Fruit fly (Drosophila melanogaster) whole organism, embryonic: ENCODE results near the gene AlaRS-m.

ENCODE experiments used
- BEAF-32 ChIP-seq: fragments of 200-800 bp; sonication (Bioruptor generic); optimal IDR thresholded peaks from 3 replicates; lab custom pipeline; 2017; ENCODE audit warnings: missing biosample characterization, missing genetic modification characterization, mild to moderate bottlenecking, moderate library complexity, missing genetic modification reagents
- CG13287 ChIP-seq: fragments of 200-800 bp; sonication (Bioruptor generic); IDR thresholded peaks from 2 replicates; pipeline ENCODE4 v1.3.6; 2022; ENCODE audit warnings: missing biosample characterization, missing genetic modification characterization; ENCODE audit not compliant: partially characterized antibody
- CG13624 ChIP-seq: fragments of 200-800 bp; sonication (Bioruptor generic); optimal IDR thresholded peaks from 2 replicates; lab custom pipeline; 2016; ENCODE audit warnings: missing biosample characterization, missing genetic modification characterization
- CG14710 ChIP-seq: fragments of 200-800 bp; sonication (Bioruptor generic); optimal IDR thresholded peaks from 3 replicates; lab custom pipeline; 2019; ENCODE audit warnings: missing biosample characterization, mild to moderate bottlenecking, missing genetic modification characterization, moderate library complexity
- CG14860 ChIP-seq: fragments of 200-800 bp; sonication (Bioruptor generic); IDR thresholded peaks from 3 replicates; pipeline ENCODE4 v1.3.6; 2022; ENCODE audit warnings: missing biosample characterization, missing genetic modification characterization; ENCODE audit not compliant: partially characterized antibody
- CG14965 ChIP-seq: fragments of 200-800 bp; sonication (Bioruptor generic); optimal IDR thresholded peaks from 2 replicates; lab custom pipeline; 2016; ENCODE audit warnings: missing biosample characterization, missing genetic modification characterization, borderline replicate concordance
- CG17328 ChIP-seq: fragments of 200-800 bp; sonication (Bioruptor generic); IDR thresholded peaks from 2 replicates; pipeline ENCODE4 v1.3.6; 2022; ENCODE audit warnings: missing biosample characterization, missing genetic modification characterization
- CG17829 ChIP-seq: fragments of 200-800 bp; optimal IDR thresholded peaks from 2 replicates; lab custom pipeline; 2019; ENCODE audit warnings: missing biosample characterization, mild to moderate bottlenecking, missing genetic modification characterization, moderate library complexity
- CG1832 ChIP-seq: fragments of 200-800 bp; sonication (Bioruptor generic); optimal IDR thresholded peaks from 2 replicates; lab custom pipeline; 2017; ENCODE audit warnings: missing biosample characterization, mild to moderate bottlenecking, missing genetic modification characterization, inconsistent platforms
- CG18476 ChIP-seq: fragments of 200-800 bp; sonication (Bioruptor generic); optimal IDR thresholded peaks from 2 replicates; lab custom pipeline; 2016; ENCODE audit warnings: missing biosample characterization, mild to moderate bottlenecking, missing genetic modification characterization
- CG32767 ChIP-seq: fragments of 200-800 bp; sonication (Bioruptor generic); IDR thresholded peaks from 2 replicates; pipeline ENCODE4 v1.3.6; 2022; ENCODE audit warnings: missing biosample characterization, missing genetic modification characterization
- CG4360 ChIP-seq: fragments of 200-800 bp; sonication (Bioruptor generic); IDR thresholded peaks from 2 replicates; pipeline ENCODE4 v1.3.6; 2022; ENCODE audit warnings: missing biosample characterization, missing genetic modification characterization
- CG7839 ChIP-seq: fragments of 200-800 bp; sonication (Bioruptor generic); optimal IDR thresholded peaks from 3 replicates; lab custom pipeline; 2018; ENCODE audit warnings: missing biosample characterization, mild to moderate bottlenecking, missing genetic modification characterization, moderate library complexity
- CG8290 ChIP-seq, 3 experiments: fragments of 200-800 bp; sonication (Bioruptor generic); optimal IDR thresholded peaks; 2 replicates each; lab custom pipeline; 2016 to 2019; ENCODE audit warnings: missing biosample characterization in 3 of 3, missing genetic modification characterization in 3 of 3, mild to moderate bottlenecking in 2 of 3, moderate library complexity in 1 of 3
- CG8924 ChIP-seq: fragments of 200-800 bp; optimal IDR thresholded peaks from 3 replicates; lab custom pipeline; 2019; ENCODE audit warnings: missing biosample characterization, mild to moderate bottlenecking, missing genetic modification characterization, moderate library complexity
- CoRest ChIP-seq: fragments of 200-800 bp; sonication (Bioruptor generic); optimal IDR thresholded peaks from 3 replicates; lab custom pipeline; 2018; ENCODE audit warnings: missing biosample characterization, mild to moderate bottlenecking, missing genetic modification characterization, moderate library complexity
- CrebB ChIP-seq: fragments of 200-800 bp; sonication (Bioruptor generic); optimal IDR thresholded peaks from 3 replicates; lab custom pipeline; 2018; ENCODE audit warnings: missing biosample characterization, mild to moderate bottlenecking, missing genetic modification characterization
- Dll ChIP-seq: fragments of 200-800 bp; sonication (Bioruptor generic); IDR thresholded peaks from 4 replicates; pipeline ENCODE4 v1.3.6; 2022; ENCODE audit warnings: missing biosample characterization, missing genetic modification characterization; ENCODE audit not compliant: partially characterized antibody
- Dp ChIP-seq: fragments of 200-800 bp; sonication (Bioruptor generic); optimal IDR thresholded peaks from 2 replicates; lab custom pipeline; 2018; ENCODE audit warnings: missing biosample characterization, mild to moderate bottlenecking, missing genetic modification characterization, moderate library complexity
- Fer3 ChIP-seq: fragments of 200-800 bp; sonication (Bioruptor generic); optimal IDR thresholded peaks from 2 replicates; lab custom pipeline; 2018; ENCODE audit warnings: missing biosample characterization, mild to moderate bottlenecking, missing genetic modification characterization, moderate library complexity
- Med ChIP-seq: fragments of 200-800 bp; sonication (Bioruptor generic); peaks from one replicate; lab custom pipeline; 2016; ENCODE audit warnings: missing biosample characterization, missing genetic modification characterization, mild to moderate bottlenecking, inconsistent platforms, moderate library complexity
- Myb ChIP-seq: fragments of 200-800 bp; sonication (Bioruptor generic); optimal IDR thresholded peaks from 2 replicates; lab custom pipeline; 2016; ENCODE audit warnings: missing biosample characterization, missing genetic modification characterization
- NC2α ChIP-seq: fragments of 200-800 bp; sonication (Bioruptor generic); optimal IDR thresholded peaks from 2 replicates; lab custom pipeline; 2016; ENCODE audit warnings: missing biosample characterization, missing genetic modification characterization
- Nf-YC ChIP-seq: fragments of 200-800 bp; optimal IDR thresholded peaks from 3 replicates; lab custom pipeline; 2019; ENCODE audit warnings: missing biosample characterization, mild to moderate bottlenecking, missing genetic modification characterization, moderate library complexity
- Spps ChIP-seq: fragments of 200-800 bp; sonication (Bioruptor generic); optimal IDR thresholded peaks from 2 replicates; lab custom pipeline; 2018; ENCODE audit warnings: missing biosample characterization, mild to moderate bottlenecking, missing genetic modification characterization
- Vsx1 ChIP-seq: fragments of 200-800 bp; sonication (Bioruptor generic); optimal IDR thresholded peaks from 2 replicates; lab custom pipeline; 2017; ENCODE audit warnings: missing biosample characterization, mild to moderate bottlenecking, missing genetic modification characterization, missing genetic modification reagents
- amos ChIP-seq: fragments of 200-800 bp; sonication (Bioruptor generic); IDR thresholded peaks from 2 replicates; pipeline ENCODE4 v1.3.6; 2022; ENCODE audit warnings: missing biosample characterization, missing genetic modification characterization; ENCODE audit not compliant: partially characterized antibody
- ase ChIP-seq: fragments of 200-800 bp; sonication (Bioruptor generic); IDR thresholded peaks from 3 replicates; pipeline ENCODE4 v1.3.6; 2022; ENCODE audit warnings: missing biosample characterization, missing genetic modification characterization
- da ChIP-seq: fragments of 200-800 bp; sonication (Bioruptor generic); optimal IDR thresholded peaks from 2 replicates; lab custom pipeline; 2016; ENCODE audit warnings: missing biosample characterization, missing genetic modification characterization
- exex ChIP-seq: fragments of 200-800 bp; sonication (Bioruptor generic); optimal IDR thresholded peaks from 4 replicates; lab custom pipeline; 2018; ENCODE audit warnings: missing biosample characterization, mild to moderate bottlenecking, missing genetic modification characterization, moderate library complexity
- gem ChIP-seq: fragments of 200-800 bp; sonication (Bioruptor generic); optimal IDR thresholded peaks from 2 replicates; lab custom pipeline; 2019; ENCODE audit warnings: missing biosample characterization, mild to moderate bottlenecking, missing genetic modification characterization, moderate library complexity
- gsb-n ChIP-seq: fragments of 200-800 bp; sonication (Bioruptor generic); optimal IDR thresholded peaks from 3 replicates; lab custom pipeline; 2018; ENCODE audit warnings: missing biosample characterization, mild to moderate bottlenecking, missing genetic modification characterization
- hkb ChIP-seq, 2 experiments: fragments of 200-800 bp in 1 of 2; fragments of >200 bp in 1 of 2; sonication (Bioruptor generic) in 1 of 2; IDR thresholded peaks in 1 of 2; optimal IDR thresholded peaks in 1 of 2; 2 replicates each; pipeline versions ENCODE4 v1.3.6 to Lab custom; 2017 to 2022; ENCODE audit warnings: missing biosample characterization in 1 of 2, missing genetic modification characterization in 1 of 2
- klu ChIP-seq: fragments of 200-800 bp; sonication (Bioruptor generic); IDR thresholded peaks from 2 replicates; pipeline ENCODE4 v1.3.6; 2022; ENCODE audit warnings: missing biosample characterization, missing genetic modification characterization
- lilli ChIP-seq: fragments of 200-800 bp; sonication (Bioruptor generic); optimal IDR thresholded peaks from 3 replicates; lab custom pipeline; 2016; ENCODE audit warnings: missing biosample characterization, missing genetic modification characterization
- mam ChIP-seq: fragments of 200-800 bp; sonication (Bioruptor generic); optimal IDR thresholded peaks from 3 replicates; lab custom pipeline; 2016; ENCODE audit warnings: missing biosample characterization, missing genetic modification characterization
- oc ChIP-seq: fragments of 200-800 bp; sonication (Bioruptor generic); optimal IDR thresholded peaks from 2 replicates; lab custom pipeline; 2018; ENCODE audit warnings: missing biosample characterization, mild to moderate bottlenecking, missing genetic modification characterization, moderate library complexity
- odd ChIP-seq: fragments of 200-800 bp; sonication (Bioruptor generic); optimal IDR thresholded peaks from 2 replicates; lab custom pipeline; 2017; ENCODE audit warnings: missing biosample characterization, mild to moderate bottlenecking, missing genetic modification characterization
- onecut ChIP-seq: fragments of 200-800 bp; sonication (Bioruptor generic); IDR thresholded peaks from 2 replicates; pipeline ENCODE4 v1.3.6; 2022; ENCODE audit warnings: missing biosample characterization, missing genetic modification characterization
- org-1 ChIP-seq: fragments of 200-800 bp; sonication (Bioruptor generic); optimal IDR thresholded peaks from 2 replicates; lab custom pipeline; 2017; ENCODE audit warnings: missing biosample characterization, missing genetic modification characterization
- p53 ChIP-seq: fragments of 200-800 bp; sonication (Bioruptor generic); optimal IDR thresholded peaks from 2 replicates; lab custom pipeline; 2016; ENCODE audit warnings: missing biosample characterization, missing genetic modification characterization
- pfk ChIP-seq: fragments of 200-800 bp; sonication (Bioruptor generic); optimal IDR thresholded peaks from 2 replicates; lab custom pipeline; 2018; ENCODE audit warnings: missing biosample characterization, mild to moderate bottlenecking, missing genetic modification characterization, moderate library complexity
- psq ChIP-seq: fragments of 200-800 bp; sonication (Bioruptor generic); optimal IDR thresholded peaks from 2 replicates; lab custom pipeline; 2017; ENCODE audit warnings: missing biosample characterization, missing genetic modification characterization
- sens ChIP-seq: fragments of 200-800 bp; sonication (Bioruptor generic); peaks from one replicate; lab custom pipeline; 2016; ENCODE audit warnings: missing biosample characterization, missing genetic modification characterization
- sim ChIP-seq: fragments of 200-800 bp; sonication (Bioruptor generic); IDR thresholded peaks from 2 replicates; pipeline ENCODE4 v1.3.6; 2022; ENCODE audit warnings: missing biosample characterization, missing genetic modification characterization
- tin ChIP-seq: fragments of 200-800 bp; sonication (Bioruptor generic); optimal IDR thresholded peaks from 3 replicates; lab custom pipeline; 2016; ENCODE audit warnings: missing biosample characterization, missing genetic modification characterization
- wek ChIP-seq: fragments of 200-800 bp; sonication (Bioruptor generic); optimal IDR thresholded peaks from 3 replicates; lab custom pipeline; 2018; ENCODE audit warnings: missing biosample characterization, mild to moderate bottlenecking, missing genetic modification characterization, moderate library complexity
- zfh1 ChIP-seq: fragments of 200-800 bp; sonication (Bioruptor generic); IDR thresholded peaks from 3 replicates; pipeline ENCODE4 v1.3.6; 2022; ENCODE audit warnings: missing biosample characterization, missing genetic modification characterization

AlaRS-m gene

dm6 chr3L:5133704-5134430 lies 12.0 kb upstream of the AlaRS-m start, which contains the start of gene Yod1 (continued):
- TF ChIP-seq p53 (GFP tag; lab: Kevin White, UChicago) (no peak), CG7839 (no peak), exex (tag; lab: Kevin White, UChicago) (peak; percentile 16), CG32767 (GFP tag; lab: Robert Waterston, UW) (no peak), amos (GFP tag; lab: Robert Waterston, UW) (peak; percentile 73), CG14860 (GFP tag; lab: Robert Waterston, UW) (peak; percentile 62; the same call in 1 of the 3 replicates), Dp (GFP tag; lab: Kevin White, UChicago) (peak; percentile 96), CoRest (tag; lab: Kevin White, UChicago) (peak; percentile 38), oc (no peak), CG1832 (GFP tag; lab: Kevin White, UChicago) (no peak), sim (GFP tag; lab: Robert Waterston, UW) (no peak), mam (GFP tag; lab: Kevin White, UChicago) (no peak), NC2α (no peak), BEAF-32 (GFP tag; lab: Kevin White, UChicago) (peak; percentile 68), CG4360 (GFP tag; lab: Robert Waterston, UW) (peak; percentile 42; the same call in 1 of the 2 replicates), CG14965 (no peak), hkb (optimal IDR thresholded peaks at IDR 0.05; lab: Kevin White, UChicago) (no peak), hkb (GFP tag; IDR thresholded peaks at IDR 0.05; lab: Robert Waterston, UW) (no peak), CG14710 (tag; lab: Kevin White, UChicago) (peak; percentile 78), CG8924 (tag; lab: Kevin White, UChicago) (peak; percentile 40), org-1 (GFP tag; lab: Kevin White, UChicago) (no peak), zfh1 (GFP tag; lab: Robert Waterston, UW) (no peak), Spps (tag; lab: Kevin White, UChicago) (no peak), gsb-n (tag; lab: Kevin White, UChicago) (no peak), pfk (no peak), onecut (GFP tag; lab: Robert Waterston, UW) (0 out of 2 replicates have a peak, but pooled peaks have one; percentile 23), CG13624 (GFP tag; lab: Kevin White, UChicago) (no peak), CG18476 (GFP tag; lab: Kevin White, UChicago) (no peak), CrebB (tag; lab: Kevin White, UChicago) (no peak), CG17829 (tag; lab: Kevin White, UChicago) (peak; percentile 37), ase (GFP tag; lab: Robert Waterston, UW) (no peak), CG13287 (peak; percentile 83), Vsx1 (GFP tag; lab: Kevin White, UChicago) (peak; percentile 35), CG8290 (GFP tag; optimal IDR thresholded peaks at IDR 0.05; lab: Kevin White, UChicago) (no peak), CG8290 (tag; optimal IDR thresholded peaks at IDR 0.05; lab: Kevin White, UChicago) (no peak), Fer3 (tag; lab: Kevin White, UChicago) (no peak), psq (GFP tag; lab: Kevin White, UChicago) (no peak), klu (GFP tag; lab: Robert Waterston, UW) (no peak), sens (GFP tag; lab: Kevin White, UChicago) (peak; percentile 75), gem (peak; percentile 18), lilli (no peak), CG17328 (GFP tag; lab: Robert Waterston, UW) (no peak), Dll (GFP tag; lab: Robert Waterston, UW) (peak; percentile 81; the same call in 3 of the 4 replicates), odd (no peak), Med (GFP tag; lab: Kevin White, UChicago) (peak; percentile 4), tin (no peak), Nf-YC (peak; percentile 17), wek (GFP tag; lab: Kevin White, UChicago) (no peak), Myb (GFP tag; lab: Kevin White, UChicago) (peak; percentile 86), da (GFP tag; lab: Kevin White, UChicago) (no peak)
